Worm (Caenorhabditis elegans): ENCODE measurements around the gene C03A7.13.

The C03A7.13 gene

DNA sequence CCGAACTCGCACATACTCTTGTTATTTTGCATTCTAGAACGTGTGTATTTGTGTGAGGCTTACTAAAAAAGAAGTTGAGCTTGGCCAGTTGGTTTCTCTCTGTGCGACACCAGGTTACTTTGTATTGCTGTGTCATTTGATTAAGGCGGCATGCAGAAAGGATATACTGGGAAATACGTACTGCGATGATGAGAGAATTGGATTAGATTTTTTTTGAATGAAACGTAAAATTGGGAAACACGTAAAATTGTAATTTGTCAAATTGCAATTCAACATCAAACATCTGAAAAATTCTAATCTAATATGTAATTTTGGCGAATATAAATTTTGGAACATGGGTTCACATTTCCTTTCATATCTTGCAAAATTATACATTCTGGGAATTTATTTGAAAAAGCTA, 48.6 kb downstream of the C03A7.13 start, which contains the start of gene srh-129:
TSS of gene srh-129 (minus strand) at position 101 of the 400 bp plus-strand sequence.
- TF ChIP-seq him-1 (tag; optimal IDR thresholded peaks at IDR 0.05) (no peak), dao-5 (tag; optimal IDR thresholded peaks at IDR 0.05) (no peak), W03F9.2 (tag; optimal IDR thresholded peaks at IDR 0.05) (no peak)

ce11 chrV:5137919-5138318, 54.4 kb downstream of the C03A7.13 start, which contains the start of gene F14F9.3:
TSS of gene F14F9.3 (plus strand) at chrV:5138219.
- TF ChIP-seq dao-5 (tag; optimal IDR thresholded peaks at IDR 0.05) (no peak), him-1 (tag; optimal IDR thresholded peaks at IDR 0.05) (no peak), W03F9.2 (tag; optimal IDR thresholded peaks at IDR 0.05) (no peak)

ce11 chrV:5132441-5132840, 59.9 kb downstream of the C03A7.13 start, which contains the start of gene F14F9.4:
TSS of gene F14F9.4 (plus strand) at chrV:5132741.
- TF ChIP-seq W03F9.2 (tag; optimal IDR thresholded peaks at IDR 0.05) (no peak), him-1 (tag; optimal IDR thresholded peaks at IDR 0.05) (no peak), dao-5 (tag; optimal IDR thresholded peaks at IDR 0.05) (no peak)

ce11 chrV:5131380-5131779, 61.0 kb downstream of the C03A7.13 start:
- TF ChIP-seq him-1 (tag; optimal IDR thresholded peaks at IDR 0.05): no peak
- peak; percentile 29 for TF ChIP-seq W03F9.2 (tag; optimal IDR thresholded peaks at IDR 0.05)

- no peak for TF ChIP-seq him-1 (tag; optimal IDR thresholded peaks at IDR 0.05)
- no peak for TF ChIP-seq W03F9.2 (tag; optimal IDR thresholded peaks at IDR 0.05)
- TF ChIP-seq dao-5 (tag; optimal IDR thresholded peaks at IDR 0.05): no peak
Measured at ce11 chrV:5130018-5130417, 62.3 kb downstream of the C03A7.13 start, which contains the start of gene F14F9.8. TSS of gene F14F9.8 (plus strand) at chrV:5130318.
